Worm (Caenorhabditis elegans) whole organism, L1 larva: Measurements from ENCODE around the gene F55B11.4.

Experiments
- C34B4.2 ChIP-seq: sonication (generic microtip); optimal IDR thresholded peaks from 2 replicates; lab custom pipeline; 2017; ENCODE audit warnings: mild to moderate bottlenecking, missing genetic modification characterization, missing compliant biosample characterization
- ceh-8 ChIP-seq: fragments of 200-800 bp; sonication (Bioruptor generic); optimal IDR thresholded peaks from 2 replicates; lab custom pipeline; 2018; ENCODE audit warnings: mild to moderate bottlenecking, missing genetic modification characterization, moderate library complexity, missing compliant biosample characterization
- ceh-90 ChIP-seq: sonication (generic microtip); optimal IDR thresholded peaks from 2 replicates; lab custom pipeline; 2016; ENCODE audit warnings: missing genetic modification characterization, missing compliant biosample characterization
- ces-1 ChIP-seq: fragments of 150-350 bp; optimal IDR thresholded peaks from 2 replicates; lab custom pipeline; 2014; ENCODE audit warnings: missing biosample characterization, missing genetic modification reagents, missing genetic modification characterization
- efl-1 ChIP-seq, 4 experiments: fragments of 150-350 bp; optimal IDR thresholded peaks in 3 of 4; peaks in 1 of 4; 1 replicate in 1 of 4; 2 replicates in 3 of 4; lab custom pipeline; 2014; ENCODE audit warnings: missing biosample characterization in 2 of 4, missing genetic modification characterization in 2 of 4, missing genetic modification reagents in 2 of 4
- egl-27 ChIP-seq, 2 experiments: fragments of 150-350 bp in 1 of 2; sonication (generic microtip); optimal IDR thresholded peaks; 3 replicates each; lab custom pipeline; 2017 to 2018; ENCODE audit warnings: missing biosample characterization in 2 of 2, missing genetic modification characterization in 2 of 2, missing genetic modification reagents in 2 of 2
- elt-2 ChIP-seq: sonication (generic microtip); optimal IDR thresholded peaks from 2 replicates; lab custom pipeline; 2016; ENCODE audit warnings: missing genetic modification characterization, mild to moderate bottlenecking, inconsistent platforms, missing compliant biosample characterization, missing genetic modification reagents
- elt-3 ChIP-seq, 6 experiments: fragments of 150-350 bp in 1 of 6; sonication (generic microtip); optimal IDR thresholded peaks; 2 replicates each; lab custom pipeline; 2017 to 2018; ENCODE audit warnings: missing biosample characterization in 6 of 6, missing genetic modification characterization in 6 of 6, inconsistent platforms in 1 of 6
- fkh-10 ChIP-seq: sonication (generic microtip); optimal IDR thresholded peaks from 2 replicates; lab custom pipeline; 2017; ENCODE audit warnings: missing biosample characterization, missing genetic modification reagents, missing genetic modification characterization
- fkh-8 ChIP-seq: sonication (generic microtip); optimal IDR thresholded peaks from 2 replicates; lab custom pipeline; 2016; ENCODE audit warnings: mild to moderate bottlenecking, missing genetic modification characterization, missing compliant biosample characterization
- irx-1 ChIP-seq: sonication (generic microtip); optimal IDR thresholded peaks from 2 replicates; lab custom pipeline; 2016; ENCODE audit warnings: missing genetic modification characterization, missing compliant biosample characterization
- lin-14 ChIP-seq: fragments of 200-800 bp; sonication (Bioruptor generic); optimal IDR thresholded peaks from 2 replicates; lab custom pipeline; 2018; ENCODE audit warnings: mild to moderate bottlenecking, missing genetic modification characterization, moderate library complexity, missing compliant biosample characterization
- lir-3 ChIP-seq: sonication (generic microtip); optimal IDR thresholded peaks from 2 replicates; lab custom pipeline; 2016; ENCODE audit warnings: mild to moderate bottlenecking, missing genetic modification characterization, moderate library complexity, missing compliant biosample characterization; ENCODE audit not compliant: poor library complexity
- lsy-2 ChIP-seq, 2 experiments: fragments of 150-350 bp; optimal IDR thresholded peaks; 2 replicates each; lab custom pipeline; 2014; ENCODE audit warnings: missing biosample characterization in 2 of 2, missing genetic modification characterization in 2 of 2
- mab-9 ChIP-seq: fragments of 200-800 bp; sonication (Bioruptor generic); IDR thresholded peaks from 2 replicates; pipeline ENCODE4 v1.3.6; 2022; ENCODE audit warnings: missing genetic modification reagents, missing genetic modification characterization, missing compliant biosample characterization
- mdl-1 ChIP-seq, 2 experiments: fragments of 150-350 bp; optimal IDR thresholded peaks; 2 replicates each; lab custom pipeline; 2014 to 2017; ENCODE audit warnings: missing biosample characterization in 2 of 2, missing genetic modification characterization in 2 of 2, inconsistent platforms in 1 of 2
- mep-1 ChIP-seq: fragments of 150-350 bp; optimal IDR thresholded peaks from 2 replicates; lab custom pipeline; 2014; ENCODE audit warnings: missing biosample characterization, missing genetic modification characterization
- nhr-12 ChIP-seq: sonication (generic microtip); optimal IDR thresholded peaks from 2 replicates; lab custom pipeline; 2017; ENCODE audit warnings: missing biosample characterization, missing genetic modification characterization
- nhr-237 ChIP-seq: fragments of 150-350 bp; optimal IDR thresholded peaks from 2 replicates; lab custom pipeline; 2014; ENCODE audit warnings: missing biosample characterization, missing genetic modification characterization
- nhr-28 ChIP-seq: fragments of 150-350 bp; optimal IDR thresholded peaks from 2 replicates; lab custom pipeline; 2014; ENCODE audit warnings: missing biosample characterization, missing genetic modification characterization
- nhr-71 ChIP-seq: sonication (generic microtip); optimal IDR thresholded peaks from 2 replicates; lab custom pipeline; 2016; ENCODE audit warnings: mild to moderate bottlenecking, missing genetic modification characterization, moderate library complexity, missing compliant biosample characterization
- nhr-84 ChIP-seq: sonication (generic microtip); optimal IDR thresholded peaks from 2 replicates; lab custom pipeline; 2017; ENCODE audit warnings: missing biosample characterization, missing genetic modification characterization
- nhr-85 ChIP-seq: sonication (generic microtip); peaks from one replicate; lab custom pipeline; 2016; ENCODE audit warnings: missing genetic modification characterization, inconsistent platforms, missing compliant biosample characterization
- nhr-90 ChIP-seq: sonication (generic microtip); optimal IDR thresholded peaks from 2 replicates; lab custom pipeline; 2016; ENCODE audit warnings: mild to moderate bottlenecking, missing genetic modification characterization, missing compliant biosample characterization; ENCODE audit not compliant: poor library complexity
- pag-3 ChIP-seq: sonication (generic microtip); optimal IDR thresholded peaks from 2 replicates; lab custom pipeline; 2017; ENCODE audit warnings: missing genetic modification characterization, mild to moderate bottlenecking, missing compliant biosample characterization, antibody characterized with exemption, borderline replicate concordance; ENCODE audit not compliant: insufficient read depth
- pax-3 ChIP-seq: fragments of 200-800 bp; sonication (Bioruptor generic); optimal IDR thresholded peaks from 2 replicates; lab custom pipeline; 2018; ENCODE audit warnings: mild to moderate bottlenecking, missing genetic modification characterization, moderate library complexity, missing compliant biosample characterization
- rnt-1 ChIP-seq: sonication (generic microtip); optimal IDR thresholded peaks from 2 replicates; lab custom pipeline; 2016; ENCODE audit warnings: mild to moderate bottlenecking, missing genetic modification characterization, moderate library complexity, missing compliant biosample characterization
- sup-37 ChIP-seq: fragments of 200-800 bp; sonication (Bioruptor generic); optimal IDR thresholded peaks from 2 replicates; lab custom pipeline; 2018; ENCODE audit warnings: mild to moderate bottlenecking, missing genetic modification characterization, missing compliant biosample characterization
- swsn-7 ChIP-seq: sonication (generic microtip); optimal IDR thresholded peaks from 2 replicates; lab custom pipeline; 2016; ENCODE audit warnings: missing genetic modification characterization, missing compliant biosample characterization
- tbx-2 ChIP-seq: sonication (generic microtip); optimal IDR thresholded peaks from 2 replicates; lab custom pipeline; 2016; ENCODE audit warnings: missing genetic modification characterization, missing compliant biosample characterization
- tlp-1 ChIP-seq: fragments of 150-350 bp; optimal IDR thresholded peaks from 2 replicates; lab custom pipeline; 2014; ENCODE audit warnings: missing biosample characterization, missing genetic modification characterization
- unc-130 ChIP-seq: fragments of 150-350 bp; optimal IDR thresholded peaks from 2 replicates; lab custom pipeline; 2017; ENCODE audit warnings: missing biosample characterization, missing genetic modification characterization, inconsistent platforms
- unc-30 ChIP-seq: sonication (generic microtip); optimal IDR thresholded peaks from 2 replicates; lab custom pipeline; 2017; ENCODE audit warnings: missing biosample characterization, missing genetic modification characterization
- unc-98 ChIP-seq: fragments of 200-800 bp; sonication (Bioruptor generic); IDR thresholded peaks from 2 replicates; pipeline ENCODE4 v1.3.6; 2022; ENCODE audit warnings: missing genetic modification characterization, missing compliant biosample characterization
- zip-4 ChIP-seq: fragments of 200-800 bp; sonication (Bioruptor generic); optimal IDR thresholded peaks from 2 replicates; lab custom pipeline; 2018; ENCODE audit warnings: mild to moderate bottlenecking, missing genetic modification characterization, moderate library complexity, missing compliant biosample characterization
- ztf-11 ChIP-seq, 2 experiments: sonication (generic microtip); optimal IDR thresholded peaks; 2 replicates each; lab custom pipeline; 2016 to 2017; ENCODE audit warnings: missing genetic modification characterization in 2 of 2, missing biosample characterization in 1 of 2, missing compliant biosample characterization in 1 of 2

The F55B11.4 gene

DNA sequence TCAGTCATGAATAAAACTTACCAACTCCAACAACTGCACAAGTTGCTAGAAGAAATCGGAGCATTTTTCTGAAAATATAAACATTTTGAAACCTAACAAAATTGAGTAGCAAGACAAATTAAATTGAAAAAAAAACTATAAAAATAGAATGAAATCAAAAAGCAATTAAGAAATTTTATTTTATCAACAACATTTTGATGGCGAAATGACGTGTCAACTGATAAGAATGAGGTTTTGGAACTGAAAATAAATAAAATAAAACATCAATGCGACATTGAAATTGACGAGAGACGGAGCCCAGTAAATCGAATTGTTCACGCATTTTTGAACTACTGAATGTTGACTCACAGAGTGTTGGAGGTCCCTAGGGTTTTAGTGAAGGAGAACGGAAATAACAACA is at the start of gene F55B11.4:
Gene F55B11.4, minus strand, starts transcription at position 68 of the 400 bp plus-strand sequence.
- TF ChIP-seq nhr-90 (no peak), fkh-10 (GFP tag; lab: Kevin White, UChicago) (no peak), fkh-8 (tag; lab: Kevin White, UChicago) (no peak), lin-14 (GFP tag; lab: Kevin White, UChicago) (no peak), mab-9 (GFP tag; lab: Robert Waterston, UW) (no peak), nhr-12 (no peak), mdl-1 (tag; optimal IDR thresholded peaks at IDR 0.05; lab: Kevin White, UChicago) (no peak), nhr-85 (peak; percentile 21), swsn-7 (tag; lab: Kevin White, UChicago) (no peak), ceh-90 (tag; lab: Kevin White, UChicago) (no peak), elt-2 (peak; percentile 83), mep-1 (tag; lab: Kevin White, UChicago) (no peak), C34B4.2 (tag; lab: Kevin White, UChicago) (no peak), ceh-8 (no peak), irx-1 (tag; lab: Kevin White, UChicago) (no peak), ces-1 (GFP tag; lab: Kevin White, UChicago) (no peak), zip-4 (GFP tag; lab: Kevin White, UChicago) (no peak), sup-37 (GFP tag; lab: Kevin White, UChicago) (no peak), pax-3 (tag; lab: Kevin White, UChicago) (no peak), efl-1 (optimal IDR thresholded peaks at IDR 0.05; lab: Kevin White, UChicago) (no peak), efl-1 (GFP tag; optimal IDR thresholded peaks at IDR 0.05 in 1 of 2; lab: Kevin White, UChicago) (peak in 1 of 2 experiments; percentile 64)

ce11 chrIV:14469013-14469412 is 38.3 kb upstream of the F55B11.4 start:
- TF ChIP-seq ceh-90 (tag; lab: Kevin White, UChicago) (no peak), nhr-84 (no peak), tbx-2 (tag; lab: Kevin White, UChicago) (no peak), mdl-1 (tag; optimal IDR thresholded peaks at IDR 0.05; lab: Kevin White, UChicago) (no peak), nhr-237 (tag; lab: Kevin White, UChicago) (no peak), egl-27 (tag; optimal IDR thresholded peaks at IDR 0.05; lab: Kevin White, UChicago) (no peak), unc-30 (tag; lab: Kevin White, UChicago) (no peak), nhr-28 (tag; lab: Kevin White, UChicago) (no peak), rnt-1 (tag; lab: Kevin White, UChicago) (no peak), mep-1 (tag; lab: Kevin White, UChicago) (no peak), elt-3 (tag; optimal IDR thresholded peaks at IDR 0.05; lab: Kevin White, UChicago) (no peak), tlp-1 (tag; lab: Kevin White, UChicago) (no peak), lin-14 (GFP tag; lab: Kevin White, UChicago) (no peak), ztf-11 (tag; optimal IDR thresholded peaks at IDR 0.05; lab: Kevin White, UChicago) (no peak), unc-130 (no peak), nhr-71 (no peak)
- TF ChIP-seq, all 84 proteins: peak for 0

DNA sequence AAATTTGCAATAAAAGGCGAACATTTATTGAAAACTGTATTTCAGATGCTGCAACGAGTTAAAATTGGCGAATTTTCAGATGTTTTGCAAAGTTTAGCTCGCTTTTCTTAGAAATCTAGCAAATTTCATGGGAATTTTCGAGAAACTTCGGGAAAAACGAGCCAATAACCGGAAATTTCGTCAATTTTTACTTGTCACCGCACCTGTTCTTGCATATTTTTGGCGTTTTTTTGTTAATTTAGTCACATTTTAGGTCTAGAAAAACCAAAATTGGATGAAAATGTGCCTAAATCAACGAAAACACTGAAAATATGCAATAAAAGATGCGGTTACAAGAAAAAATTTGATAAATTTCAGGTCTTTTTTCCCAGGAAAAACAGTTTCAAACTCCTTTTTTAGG is 36.1 kb upstream of the F55B11.4 start:
- no peak for TF ChIP-seq fkh-8 (tag; lab: Kevin White, UChicago)
- TF ChIP-seq swsn-7 (tag; lab: Kevin White, UChicago): no peak
- TF ChIP-seq elt-2: no peak
- TF ChIP-seq lsy-2 (tag; optimal IDR thresholded peaks at IDR 0.05; lab: Kevin White, UChicago): no peak
- no peak for TF ChIP-seq unc-98
- no peak for TF ChIP-seq mdl-1 (tag; optimal IDR thresholded peaks at IDR 0.05; lab: Kevin White, UChicago)
- no peak for TF ChIP-seq mab-9 (GFP tag; lab: Robert Waterston, UW)
- TF ChIP-seq lir-3 (tag; lab: Kevin White, UChicago): no peak
- no peak for TF ChIP-seq pag-3 (tag; lab: Kevin White, UChicago)
